Worm (Caenorhabditis elegans) whole organism, L4/young adult: ENCODE measurements around the gene F57B1.1.
A peak's percentile ranks its signal among the peaks of the same experiment; 100 is the strongest.

Experiments
- W03F9.2 ChIP-seq: fragments of 150-350 bp; optimal IDR thresholded peaks from 2 replicates; lab custom pipeline; 2014; ENCODE audit warnings: missing biosample characterization, missing genetic modification characterization
- dao-5 ChIP-seq: sonication (generic microtip); optimal IDR thresholded peaks from 2 replicates; lab custom pipeline; 2016; ENCODE audit warnings: missing genotype, missing genetic modification characterization, moderate library complexity, missing compliant biosample characterization
- him-1 ChIP-seq: sonication (generic microtip); optimal IDR thresholded peaks from 2 replicates; lab custom pipeline; 2016; ENCODE audit warnings: missing genotype, missing genetic modification reagents, missing genetic modification characterization, missing compliant biosample characterization

The F57B1.1 gene

ce11 chrV:13184137-13184536, 11.3 kb downstream of the F57B1.1 start, which contains the start of gene T09E8.4:
Gene T09E8.4 (minus strand): TSS chrV:13184237.
- TF ChIP-seq W03F9.2 (no peak), dao-5 (tag; lab: Kevin White, UChicago) (no peak), him-1 (tag; lab: Kevin White, UChicago) (no peak)

ce11 chrV:13181450-13181849, 14.0 kb downstream of the F57B1.1 start:
- TF ChIP-seq W03F9.2 = no peak
- TF ChIP-seq dao-5 (tag; lab: Kevin White, UChicago) = no peak
- TF ChIP-seq him-1 (tag; lab: Kevin White, UChicago) = no peak

DNA sequence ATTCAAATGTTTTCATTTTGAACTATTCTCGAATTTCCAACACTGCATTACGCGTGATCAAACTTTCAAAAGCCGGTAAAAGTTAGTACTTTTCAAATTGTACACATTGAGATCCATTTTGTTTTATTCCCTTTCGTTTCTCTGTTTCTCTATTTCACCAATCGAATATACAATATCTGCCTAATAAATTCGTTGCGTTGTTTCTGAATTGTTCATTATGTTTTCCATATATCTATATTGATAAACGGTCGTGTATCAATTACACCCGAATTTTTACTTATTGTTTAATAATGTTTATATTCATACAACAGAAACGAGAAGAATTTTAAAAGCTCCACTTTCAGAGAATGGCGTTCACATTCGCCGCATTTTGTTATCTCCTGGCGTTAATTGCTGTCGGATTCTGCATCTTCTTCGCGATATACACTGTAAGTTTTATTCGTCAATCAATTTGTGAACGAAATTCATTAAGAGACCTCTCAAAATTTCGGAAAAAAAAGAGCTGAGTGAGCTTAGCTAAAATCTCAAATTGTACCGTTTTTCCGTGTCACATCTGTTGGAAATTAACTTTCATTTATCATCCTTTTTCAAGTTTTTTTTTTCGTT, 15.4 kb downstream of the F57B1.1 start, which contains the start of gene cni-1:
TSS of gene cni-1 (plus strand) at position 345 of the 606 bp plus-strand sequence.
- TF ChIP-seq him-1 (tag; lab: Kevin White, UChicago) (no peak), dao-5 (tag; lab: Kevin White, UChicago) (no peak), W03F9.2 (no peak)

DNA sequence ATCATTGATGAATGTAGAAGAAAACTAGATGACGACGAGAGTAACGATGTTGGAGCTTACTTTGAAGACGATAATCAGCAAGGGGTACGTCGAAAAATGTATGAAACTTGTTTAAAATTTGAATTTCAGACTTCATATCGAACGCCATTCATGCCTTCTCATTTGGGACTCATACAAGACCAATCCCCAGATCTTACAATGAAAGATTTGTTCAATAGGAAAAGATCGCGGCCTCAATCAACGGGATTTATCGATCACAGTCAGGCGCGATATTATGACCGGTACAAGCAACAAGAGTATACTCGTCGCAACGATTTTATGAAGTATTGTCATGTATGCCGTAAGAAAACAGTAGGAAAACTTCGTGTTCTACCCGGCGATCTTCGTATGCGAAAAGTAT, 18.6 kb downstream of the F57B1.1 start:
- no peak for TF ChIP-seq W03F9.2
- TF ChIP-seq him-1 (tag; lab: Kevin White, UChicago) = no peak
- no peak for TF ChIP-seq dao-5 (tag; lab: Kevin White, UChicago)

ce11 chrV:13176117-13176753, 19.2 kb downstream of the F57B1.1 start, which contains the start of gene him-17:
Gene him-17 (plus strand): TSS chrV:13176711.
- peak; percentile 62 for TF ChIP-seq W03F9.2
- TF ChIP-seq him-1 (tag; lab: Kevin White, UChicago) = no peak
- no peak for TF ChIP-seq dao-5 (tag; lab: Kevin White, UChicago)

DNA sequence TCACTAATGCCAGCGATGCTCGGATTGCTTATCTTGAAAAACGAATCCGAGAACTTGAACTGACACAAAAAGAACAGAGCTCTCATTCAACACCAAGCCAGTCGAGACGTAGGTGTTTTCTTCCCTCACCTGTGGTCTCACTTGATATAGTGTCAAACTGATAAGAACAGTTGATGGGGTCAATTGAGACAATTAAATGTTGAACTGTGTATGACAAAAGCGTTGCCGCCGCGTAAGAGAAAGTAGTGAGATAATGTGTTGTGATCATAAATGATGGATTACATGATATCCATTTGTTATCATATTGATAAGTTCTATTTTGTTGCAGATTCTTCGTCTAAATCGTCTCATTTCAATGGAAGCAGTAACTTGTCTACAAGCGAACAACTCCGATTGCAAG, 21.7 kb downstream of the F57B1.1 start:
- TF ChIP-seq dao-5 (tag; lab: Kevin White, UChicago) = no peak
- TF ChIP-seq W03F9.2 = no peak
- TF ChIP-seq him-1 (tag; lab: Kevin White, UChicago) = no peak

DNA sequence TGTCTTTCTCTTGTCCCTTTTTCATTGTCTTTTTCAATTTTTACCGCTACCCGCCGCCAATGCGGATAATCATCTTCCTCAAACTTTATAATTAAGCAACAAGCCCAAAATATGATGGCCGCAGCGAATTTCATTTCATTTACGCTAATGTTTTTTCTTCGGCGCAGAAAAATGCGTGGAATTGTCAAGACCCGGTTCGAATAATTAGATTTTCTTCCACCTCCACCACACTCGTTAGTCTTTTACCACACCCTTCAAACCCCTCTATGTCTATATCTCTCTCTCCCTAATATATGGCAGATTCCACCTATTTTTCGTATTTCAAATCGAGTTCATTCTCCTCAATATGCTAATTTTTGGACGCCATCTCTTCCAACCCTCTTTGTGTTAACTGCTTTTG, 25.0 kb downstream of the F57B1.1 start:
- TF ChIP-seq W03F9.2 (no peak), him-1 (tag; lab: Kevin White, UChicago) (no peak), dao-5 (tag; lab: Kevin White, UChicago) (no peak)

- no peak for TF ChIP-seq W03F9.2
- TF ChIP-seq dao-5 (tag; lab: Kevin White, UChicago) = no peak
Measured at ce11 chrV:13166582-13166981, 28.9 kb downstream of the F57B1.1 start.

DNA sequence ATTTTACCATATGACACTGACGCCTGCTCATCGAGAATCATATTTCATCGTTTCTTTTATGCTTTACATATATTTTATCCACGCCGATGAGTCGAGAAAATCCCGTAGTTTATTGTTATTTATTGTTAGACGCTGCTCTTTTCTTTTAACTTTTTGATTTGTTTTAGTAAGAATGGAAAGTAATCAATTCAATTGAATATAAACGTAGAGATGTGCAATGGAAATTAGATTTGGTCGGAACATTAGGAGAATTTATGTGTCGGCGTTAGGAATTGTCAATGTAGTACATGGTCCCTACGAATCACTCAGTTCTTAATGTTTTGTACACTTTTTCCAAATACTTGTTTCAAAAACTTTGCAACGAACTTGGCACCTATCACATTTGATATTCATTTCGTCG, 30.2 kb downstream of the F57B1.1 start:
- TF ChIP-seq dao-5 (tag; lab: Kevin White, UChicago) (no peak), W03F9.2 (no peak), him-1 (tag; lab: Kevin White, UChicago) (no peak)

DNA sequence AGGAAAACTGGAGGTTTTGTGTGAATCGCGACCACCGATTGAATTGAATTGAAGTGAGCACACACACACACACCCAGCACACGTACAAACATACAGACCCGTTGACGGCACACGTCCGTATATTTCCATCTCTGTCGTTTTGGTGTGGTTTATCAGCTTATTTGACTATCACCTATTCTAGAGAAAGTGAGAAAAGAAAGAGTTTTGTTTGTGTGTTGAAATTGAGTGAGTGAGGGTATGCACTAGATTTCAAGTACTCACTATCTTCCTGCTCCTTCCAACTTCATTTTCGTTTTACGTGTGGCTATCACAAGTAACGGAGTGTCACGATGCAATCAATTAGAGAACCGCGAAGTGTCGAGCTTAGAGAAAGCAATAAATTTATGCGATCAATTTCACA, 31.6 kb downstream of the F57B1.1 start:
- no peak for TF ChIP-seq W03F9.2
- no peak for TF ChIP-seq him-1 (tag; lab: Kevin White, UChicago)
- no peak for TF ChIP-seq dao-5 (tag; lab: Kevin White, UChicago)

DNA sequence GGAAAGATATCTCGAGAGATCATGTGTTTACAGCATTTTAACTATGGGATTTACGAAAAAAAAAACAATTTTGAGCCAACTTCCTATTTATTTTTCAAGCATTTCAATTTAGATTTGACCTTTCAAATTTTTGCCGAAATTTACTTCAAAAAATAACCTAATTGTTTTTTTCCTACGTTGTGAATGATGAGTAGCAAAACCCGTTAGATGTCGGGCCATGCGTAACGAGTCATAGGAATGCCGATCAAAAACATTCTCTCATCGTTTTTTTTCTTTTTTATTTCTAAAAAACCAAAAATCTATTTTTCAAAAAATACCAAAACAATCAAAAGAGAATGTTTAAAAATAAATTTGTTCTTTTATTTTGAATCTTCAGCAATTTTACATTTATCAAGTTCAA, 32.6 kb downstream of the F57B1.1 start:
- TF ChIP-seq dao-5 (tag; lab: Kevin White, UChicago) (no peak), W03F9.2 (no peak), him-1 (tag; lab: Kevin White, UChicago) (no peak)

ce11 chrV:13161052-13161451, 34.4 kb downstream of the F57B1.1 start:
- no peak for TF ChIP-seq dao-5 (tag; lab: Kevin White, UChicago)
- no peak for TF ChIP-seq W03F9.2
- no peak for TF ChIP-seq him-1 (tag; lab: Kevin White, UChicago)

ce11 chrV:13157073-13157472, 38.4 kb downstream of the F57B1.1 start:
- TF ChIP-seq W03F9.2 = no peak
- TF ChIP-seq him-1 (tag; lab: Kevin White, UChicago) = no peak
- no peak for TF ChIP-seq dao-5 (tag; lab: Kevin White, UChicago)

DNA sequence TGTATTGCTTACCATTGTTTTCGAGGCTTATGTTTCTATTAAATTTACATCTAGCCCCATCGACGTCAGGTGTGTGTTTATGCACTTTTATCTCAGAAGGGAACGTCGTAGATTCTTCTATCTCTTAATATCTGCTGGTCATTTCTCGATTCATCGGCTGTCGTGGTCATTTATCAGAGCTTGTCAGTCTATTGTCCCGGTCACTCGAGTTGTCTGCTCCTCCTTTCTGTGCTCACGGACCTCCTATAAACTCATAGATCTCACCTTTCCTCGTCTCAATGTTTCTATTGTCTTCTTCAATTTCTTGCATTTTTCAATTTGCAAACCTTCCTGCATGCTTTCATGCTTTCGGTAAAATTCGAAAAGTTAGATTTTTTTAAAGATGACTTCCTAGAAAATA, 41.2 kb downstream of the F57B1.1 start:
- TF ChIP-seq W03F9.2 (no peak), dao-5 (tag; lab: Kevin White, UChicago) (no peak), him-1 (tag; lab: Kevin White, UChicago) (no peak)

DNA sequence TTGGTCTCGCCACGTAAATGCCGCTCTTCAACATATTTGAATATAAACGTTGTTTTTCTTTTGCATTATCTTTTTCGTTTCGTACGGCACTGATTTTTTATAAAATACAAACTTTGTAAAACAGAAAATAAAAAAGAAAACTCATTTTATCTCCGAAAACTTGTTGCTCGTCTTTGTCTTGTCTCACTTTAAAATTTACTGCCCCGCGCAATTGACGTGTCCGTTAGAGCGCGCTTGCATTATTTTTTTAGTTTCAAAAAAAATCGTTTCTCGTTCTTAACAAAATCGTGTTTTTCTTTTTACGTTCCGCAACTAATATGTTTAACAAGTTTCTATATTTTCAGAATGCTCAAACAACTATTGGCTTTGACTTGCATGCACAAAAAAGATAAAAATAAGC, 42.9 kb downstream of the F57B1.1 start, which contains the start of gene noca-1:
TSS of gene noca-1 (plus strand) at position 345 of the 400 bp plus-strand sequence.
- TF ChIP-seq him-1 (tag; lab: Kevin White, UChicago) (no peak), W03F9.2 (no peak), dao-5 (tag; lab: Kevin White, UChicago) (no peak)
